Worm (Caenorhabditis elegans): Measurements from ENCODE around the gene W04D12.1.

Gene W04D12.1

DNA sequence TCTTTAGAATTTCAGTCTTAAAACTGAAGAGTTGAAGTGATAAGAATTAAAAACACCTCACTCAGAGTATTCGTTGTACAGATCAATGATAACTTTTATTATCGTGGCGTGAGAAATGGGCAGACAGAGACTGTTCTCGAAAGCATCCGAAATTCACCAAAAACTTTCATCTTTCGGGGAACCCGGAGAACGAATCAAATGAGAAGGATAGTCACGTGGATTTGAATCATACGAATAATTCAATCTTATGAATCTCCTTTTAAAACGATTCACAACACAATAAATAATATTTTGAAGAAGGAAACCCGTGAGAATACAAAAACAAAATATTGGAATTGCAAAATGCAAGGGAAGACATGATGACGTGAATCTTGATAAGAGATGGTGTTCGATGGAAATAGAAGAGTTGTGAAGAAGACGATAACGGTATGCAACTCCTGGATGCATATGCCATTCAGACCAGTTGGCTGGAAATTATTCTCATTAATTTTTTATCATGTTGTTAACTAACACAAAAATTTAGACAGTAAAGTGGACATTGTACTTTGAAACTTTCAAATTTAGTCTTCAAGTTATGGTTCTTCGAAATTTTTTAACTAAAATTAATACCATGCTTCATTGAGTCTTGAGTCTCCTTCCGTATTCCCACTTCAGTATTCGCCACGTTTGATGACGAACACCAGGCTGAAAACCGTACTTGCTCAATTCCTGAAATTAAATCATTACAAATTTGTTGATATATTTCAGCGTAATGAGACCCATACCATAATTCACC lies 40.3 kb downstream of the W04D12.1 start:
- no peak for TF ChIP-seq unc-62 (GFP tag; optimal IDR thresholded peaks at IDR 0.05)

ce11 chrIII:5878215-5878614 lies 41.5 kb downstream of the W04D12.1 start, which contains the start of the genes mig-21 and F01F1.2:
mig-21 (minus strand) TSS chrIII:5878380.
F01F1.2 (plus strand) TSS chrIII:5878554.
- TF ChIP-seq unc-62 (GFP tag; optimal IDR thresholded peaks at IDR 0.05), result no peak

ce11 chrIII:5879291-5879968 lies 42.7 kb downstream of the W04D12.1 start, which contains the start of gene hpo-10:
hpo-10 (plus strand) TSS chrIII:5879489.
- no peak for TF ChIP-seq unc-62 (GFP tag; optimal IDR thresholded peaks at IDR 0.05)

- TF ChIP-seq unc-62 (GFP tag; optimal IDR thresholded peaks at IDR 0.05), result no peak
Measured at ce11 chrIII:5882284-5882683, 45.6 kb downstream of the W04D12.1 start.

DNA sequence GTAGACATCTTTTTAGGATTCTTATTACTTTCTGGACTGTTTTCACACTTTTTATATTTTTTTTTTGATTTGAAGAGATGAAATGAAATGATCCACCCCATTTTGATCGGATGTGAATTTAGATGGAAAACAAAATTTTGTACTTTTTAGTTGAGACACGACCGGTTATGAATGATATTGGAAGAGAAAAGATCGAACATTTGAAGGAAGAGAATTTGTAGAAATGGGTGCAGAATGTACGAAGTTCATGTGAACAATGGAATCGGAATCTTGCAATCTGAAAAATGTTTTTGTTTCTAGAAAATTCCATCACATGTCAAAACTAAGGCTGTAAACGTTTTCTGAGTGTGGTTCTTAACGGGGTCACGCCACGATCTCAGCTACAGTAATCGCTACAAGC lies 46.1 kb downstream of the W04D12.1 start, which contains the start of gene F01F1.14:
TSS of gene F01F1.14 (minus strand) at position 101 of the 400 bp plus-strand sequence.
- TF ChIP-seq unc-62 (GFP tag; optimal IDR thresholded peaks at IDR 0.05), result no peak

- no peak for TF ChIP-seq unc-62 (GFP tag; optimal IDR thresholded peaks at IDR 0.05)
Measured at ce11 chrIII:5883517-5883916, 46.8 kb downstream of the W04D12.1 start.

- TF ChIP-seq unc-62 (GFP tag; optimal IDR thresholded peaks at IDR 0.05), result no peak
Measured at ce11 chrIII:5884007-5884406, 47.3 kb downstream of the W04D12.1 start, which contains the start of gene C28H8.5. C28H8.5 (plus strand) TSS chrIII:5884307.

DNA sequence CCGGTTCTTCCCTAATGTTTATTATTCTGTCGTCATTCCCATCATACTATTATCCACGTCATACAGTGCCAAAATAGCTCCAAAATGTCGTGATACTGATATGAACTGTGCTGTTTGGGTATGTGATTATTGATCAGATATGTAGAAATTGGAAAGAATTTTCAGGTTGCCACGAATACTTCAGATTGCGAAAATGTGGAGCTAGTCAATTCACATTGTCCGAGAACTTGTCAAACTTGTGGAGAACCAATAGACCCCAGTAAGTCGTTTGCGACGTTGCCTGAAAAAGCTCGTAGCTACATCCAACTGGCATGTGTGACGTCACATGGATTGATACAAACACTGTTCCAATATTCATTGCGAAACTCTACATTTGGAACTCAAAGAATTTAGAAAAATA lies 47.7 kb downstream of the W04D12.1 start:
- no peak for TF ChIP-seq unc-62 (GFP tag; optimal IDR thresholded peaks at IDR 0.05)
